Worm (Caenorhabditis elegans): ENCODE measurements around the gene nhr-225.

Gene nhr-225

ce11 chrV:2244751-2245150 is 45.5 kb downstream of the nhr-225 start, which contains the start of gene cyp-33C5:
TSS of gene cyp-33C5 (plus strand) at chrV:2245004.
- TF ChIP-seq ceh-18 (tag; optimal IDR thresholded peaks at IDR 0.05), result no peak
- no peak for TF ChIP-seq hlh-30 (tag; optimal IDR thresholded peaks at IDR 0.05; ENCODE audit: insufficient read depth)
- TF ChIP-seq fax-1 (tag; optimal IDR thresholded peaks at IDR 0.05), result no peak

- TF ChIP-seq unc-55 (GFP tag; optimal IDR thresholded peaks at IDR 0.05), result no peak
- TF ChIP-seq nfya-1 (tag; optimal IDR thresholded peaks at IDR 0.05), result no peak
- TF ChIP-seq gmeb-2 (tag; optimal IDR thresholded peaks at IDR 0.05), result no peak
- no peak for TF ChIP-seq pax-1 (tag; optimal IDR thresholded peaks at IDR 0.05)
- no peak for TF ChIP-seq lin-11 (tag; optimal IDR thresholded peaks at IDR 0.05)
- no peak for TF ChIP-seq hlh-30 (tag; optimal IDR thresholded peaks at IDR 0.05; ENCODE audit: insufficient read depth)
- TF ChIP-seq ceh-48 (tag; optimal IDR thresholded peaks at IDR 0.05), result no peak
- no peak for TF ChIP-seq ref-2 (tag; optimal IDR thresholded peaks at IDR 0.05)
- no peak for TF ChIP-seq ceh-34 (tag; optimal IDR thresholded peaks at IDR 0.05)
- no peak for TF ChIP-seq Y22D7AL.16 (tag; optimal IDR thresholded peaks at IDR 0.05)
- TF ChIP-seq madf-2 (tag; optimal IDR thresholded peaks at IDR 0.05), result no peak
- no peak for TF ChIP-seq fkh-10 (GFP tag; optimal IDR thresholded peaks at IDR 0.05)
- no peak for TF ChIP-seq eyg-1 (tag; optimal IDR thresholded peaks at IDR 0.05)
- no peak for TF ChIP-seq ceh-19 (GFP tag; optimal IDR thresholded peaks at IDR 0.05)
- TF ChIP-seq ceh-14 (tag; optimal IDR thresholded peaks at IDR 0.05), result no peak
- no peak for TF ChIP-seq pha-2 (tag; optimal IDR thresholded peaks at IDR 0.05)
- no peak for TF ChIP-seq pat-9 (tag; optimal IDR thresholded peaks at IDR 0.05)
- TF ChIP-seq syd-9 (tag; optimal IDR thresholded peaks at IDR 0.05), result no peak
- TF ChIP-seq ama-1 (optimal IDR thresholded peaks at IDR 0.05), result no peak
Measured at ce11 chrV:2242630-2243029, 47.6 kb downstream of the nhr-225 start, which contains the start of gene cyp-33C3. TSS of gene cyp-33C3 (plus strand) at chrV:2242778.

All from whole organism, late embryonic.